Worm (Caenorhabditis elegans) whole organism, L4/young adult: ENCODE results near the gene unc-47.

Experiments
- W03F9.2 ChIP-seq: fragments of 150-350 bp; optimal IDR thresholded peaks from 2 replicates; lab custom pipeline; 2014; ENCODE audit warnings: missing biosample characterization, missing genetic modification characterization
- him-1 ChIP-seq: sonication (generic microtip); optimal IDR thresholded peaks from 2 replicates; lab custom pipeline; 2016; ENCODE audit warnings: missing genotype, missing genetic modification reagents, missing genetic modification characterization, missing compliant biosample characterization

ce11 chrIII:10149910-10150309, 36.1 kb downstream of the unc-47 start:
- TF ChIP-seq him-1 (tag; lab: Kevin White, UChicago) (no peak), W03F9.2 (tag; lab: Kevin White, UChicago) (no peak)
